Fruit fly (Drosophila melanogaster) whole organism, embryonic: Measurements from ENCODE around the gene CG15725.

Experiments used
- Awh ChIP-seq: fragments of 200-800 bp; sonication (Bioruptor generic); IDR thresholded peaks from 2 replicates; pipeline ENCODE4, ENCODE4 v1.3.6; 2022; ENCODE audit warnings: missing biosample characterization, missing genetic modification characterization
- CG10209 ChIP-seq: fragments of 200-800 bp; sonication (Bioruptor generic); optimal IDR thresholded peaks from 3 replicates; lab custom pipeline; 2017; ENCODE audit warnings: missing biosample characterization, mild to moderate bottlenecking, missing genetic modification characterization, missing genetic modification reagents
- CG1024 ChIP-seq: fragments of 200-800 bp; sonication (Bioruptor generic); IDR thresholded peaks from 2 replicates; pipeline ENCODE4 v1.3.6; 2022; ENCODE audit warnings: missing biosample characterization, missing genetic modification characterization
- CG12155 ChIP-seq: fragments of 200-800 bp; sonication (Bioruptor generic); optimal IDR thresholded peaks from 3 replicates; lab custom pipeline; 2016; ENCODE audit warnings: missing biosample characterization, missing genetic modification characterization
- CG12219 ChIP-seq: fragments of 200-800 bp; sonication (Bioruptor generic); optimal IDR thresholded peaks from 3 replicates; lab custom pipeline; 2018; ENCODE audit warnings: missing biosample characterization, mild to moderate bottlenecking, missing genetic modification characterization
- CG12942 ChIP-seq: fragments of 200-800 bp; sonication (Bioruptor generic); optimal IDR thresholded peaks from 3 replicates; lab custom pipeline; 2016; ENCODE audit warnings: missing biosample characterization, missing genetic modification characterization
- CG13894 ChIP-seq: fragments of 200-800 bp; sonication (Bioruptor generic); optimal IDR thresholded peaks from 3 replicates; lab custom pipeline; 2018; ENCODE audit warnings: missing biosample characterization, mild to moderate bottlenecking, missing genetic modification characterization, moderate library complexity
- CG1602 ChIP-seq: fragments of 200-800 bp; sonication (Bioruptor generic); optimal IDR thresholded peaks from 3 replicates; lab custom pipeline; 2016; ENCODE audit warnings: missing biosample characterization, missing genetic modification characterization
- CG18599 ChIP-seq: fragments of 200-800 bp; sonication (Bioruptor generic); optimal IDR thresholded peaks from 3 replicates; lab custom pipeline; 2017; ENCODE audit warnings: missing biosample characterization, missing genetic modification characterization, mild to moderate bottlenecking, moderate library complexity, missing genetic modification reagents
- CG2678 ChIP-seq: fragments of 200-800 bp; sonication (Bioruptor generic); optimal IDR thresholded peaks from 3 replicates; lab custom pipeline; 2019; ENCODE audit warnings: missing biosample characterization, mild to moderate bottlenecking, missing genetic modification characterization, moderate library complexity
- CG30431 ChIP-seq: fragments of 200-800 bp; sonication (Bioruptor generic); optimal IDR thresholded peaks from 2 replicates; lab custom pipeline; 2017; ENCODE audit warnings: missing biosample characterization, missing genetic modification characterization
- CG32532 ChIP-seq: fragments of 200-800 bp; sonication (Bioruptor generic); IDR thresholded peaks from 2 replicates; pipeline ENCODE4 v1.3.6; 2022; ENCODE audit warnings: missing biosample characterization, missing genetic modification characterization
- CG4404 ChIP-seq: fragments of 200-800 bp; sonication (Bioruptor generic); IDR thresholded peaks from 2 replicates; pipeline ENCODE4 v1.3.6; 2022; ENCODE audit warnings: missing biosample characterization, missing genetic modification characterization
- CG7745 ChIP-seq: fragments of 200-800 bp; sonication (Bioruptor generic); optimal IDR thresholded peaks from 2 replicates; lab custom pipeline; 2018; ENCODE audit warnings: missing biosample characterization, mild to moderate bottlenecking, missing genetic modification characterization, moderate library complexity
- CG8359 ChIP-seq: fragments of 200-800 bp; sonication (Bioruptor generic); optimal IDR thresholded peaks from 2 replicates; lab custom pipeline; 2017; ENCODE audit warnings: missing biosample characterization, mild to moderate bottlenecking, missing genetic modification characterization, borderline replicate concordance
- CG9817 ChIP-seq: fragments of 200-800 bp; sonication (Bioruptor generic); optimal IDR thresholded peaks from 2 replicates; lab custom pipeline; 2018; ENCODE audit warnings: missing biosample characterization, mild to moderate bottlenecking, missing genetic modification characterization, moderate library complexity
- CTCF ChIP-seq: fragments of 200-800 bp; sonication (Bioruptor generic); optimal IDR thresholded peaks from 2 replicates; lab custom pipeline; 2017; ENCODE audit warnings: missing biosample characterization, mild to moderate bottlenecking, missing genetic modification characterization, moderate library complexity
- Chrac-16 ChIP-seq: fragments of 200-800 bp; sonication (Bioruptor generic); optimal IDR thresholded peaks from 3 replicates; lab custom pipeline; 2016; ENCODE audit warnings: missing biosample characterization, missing genetic modification characterization
- Deaf1 ChIP-seq: fragments of 200-800 bp; optimal IDR thresholded peaks from 3 replicates; lab custom pipeline; 2019; ENCODE audit warnings: missing biosample characterization, mild to moderate bottlenecking, missing genetic modification characterization, moderate library complexity
- E2f2 ChIP-seq: fragments of 200-800 bp; sonication (Bioruptor generic); IDR thresholded peaks from 2 replicates; pipeline ENCODE4 v1.3.6; 2022; ENCODE audit warnings: missing biosample characterization, missing genetic modification characterization
- Elba2 ChIP-seq: fragments of 200-800 bp; sonication (Bioruptor generic); optimal IDR thresholded peaks from 3 replicates; lab custom pipeline; 2016; ENCODE audit warnings: missing biosample characterization, missing genetic modification characterization
- Gug ChIP-seq: fragments of 200-800 bp; sonication (Bioruptor generic); IDR thresholded peaks from 4 replicates; pipeline ENCODE4 v1.3.6; 2022; ENCODE audit warnings: missing biosample characterization, missing genetic modification characterization
- HLHmδ ChIP-seq: fragments of 200-800 bp; sonication (Bioruptor generic); optimal IDR thresholded peaks from 2 replicates; lab custom pipeline; 2018; ENCODE audit warnings: missing biosample characterization, mild to moderate bottlenecking, missing genetic modification characterization, moderate library complexity
- MESR4 ChIP-seq: fragments of 200-800 bp; sonication (Bioruptor generic); optimal IDR thresholded peaks from 2 replicates; lab custom pipeline; 2018; ENCODE audit warnings: missing biosample characterization, mild to moderate bottlenecking, missing genetic modification characterization, moderate library complexity
- Med ChIP-seq: fragments of 200-800 bp; sonication (Bioruptor generic); peaks from one replicate; lab custom pipeline; 2016; ENCODE audit warnings: missing biosample characterization, missing genetic modification characterization, mild to moderate bottlenecking, inconsistent platforms, moderate library complexity
- Pdp1 ChIP-seq, 2 experiments: fragments of 200-800 bp; sonication (Bioruptor generic); optimal IDR thresholded peaks; 3 replicates each; lab custom pipeline; 2016; ENCODE audit warnings: missing biosample characterization in 2 of 2, missing genetic modification characterization in 2 of 2, mild to moderate bottlenecking in 1 of 2, moderate library complexity in 1 of 2
- Rfx ChIP-seq: fragments of 200-800 bp; sonication (Bioruptor generic); IDR thresholded peaks from 2 replicates; pipeline ENCODE4 v1.3.6; 2022; ENCODE audit warnings: missing biosample characterization, missing genetic modification characterization
- Sry-β ChIP-seq: fragments of 200-800 bp; sonication (Bioruptor generic); optimal IDR thresholded peaks from 2 replicates; lab custom pipeline; 2018; ENCODE audit warnings: missing biosample characterization, mild to moderate bottlenecking, missing genetic modification characterization, moderate library complexity
- Usf ChIP-seq: fragments of 200-800 bp; sonication (Bioruptor generic); optimal IDR thresholded peaks from 2 replicates; lab custom pipeline; 2017; ENCODE audit warnings: missing genotype, missing biosample characterization, missing genetic modification characterization
- ase ChIP-seq: fragments of 200-800 bp; sonication (Bioruptor generic); IDR thresholded peaks from 3 replicates; pipeline ENCODE4 v1.3.6; 2022; ENCODE audit warnings: missing biosample characterization, missing genetic modification characterization
- bcd ChIP-seq: fragments of 200-800 bp; sonication (Bioruptor generic); optimal IDR thresholded peaks from 2 replicates; lab custom pipeline; 2017; ENCODE audit warnings: missing biosample characterization, mild to moderate bottlenecking, missing genetic modification characterization
- bowl ChIP-seq: fragments of 200-800 bp; sonication (Bioruptor generic); IDR thresholded peaks from 2 replicates; pipeline ENCODE4 v1.3.6; 2022; ENCODE audit warnings: missing biosample characterization, missing genetic modification characterization
- chif ChIP-seq, 2 experiments: fragments of 200-800 bp; sonication (Bioruptor generic); optimal IDR thresholded peaks; 3 replicates each; lab custom pipeline; 2016; ENCODE audit warnings: missing biosample characterization in 2 of 2, missing genetic modification characterization in 2 of 2
- ci ChIP-seq: fragments of 200-800 bp; sonication (Bioruptor generic); IDR thresholded peaks from 3 replicates; pipeline ENCODE4 v1.3.6; 2022; ENCODE audit warnings: missing biosample characterization, missing genetic modification characterization
- crol ChIP-seq: fragments of 200-800 bp; sonication (Bioruptor generic); IDR thresholded peaks from 2 replicates; pipeline ENCODE4 v1.3.6; 2022; ENCODE audit warnings: missing biosample characterization, missing genetic modification characterization
- cwo ChIP-seq: fragments of 200-800 bp; sonication (Bioruptor generic); optimal IDR thresholded peaks from 3 replicates; lab custom pipeline; 2017; ENCODE audit warnings: missing biosample characterization, missing genetic modification characterization, mild to moderate bottlenecking, moderate library complexity, missing genetic modification reagents
- dati ChIP-seq: fragments of 200-800 bp; sonication (Bioruptor generic); IDR thresholded peaks from 2 replicates; pipeline ENCODE4 v1.3.6; 2022; ENCODE audit warnings: missing biosample characterization, missing genetic modification characterization
- grn ChIP-seq: fragments of 200-800 bp; sonication (Bioruptor generic); optimal IDR thresholded peaks from 3 replicates; lab custom pipeline; 2017; ENCODE audit warnings: missing biosample characterization, missing genetic modification characterization
- hkb ChIP-seq, 2 experiments: fragments of 200-800 bp in 1 of 2; fragments of >200 bp in 1 of 2; sonication (Bioruptor generic) in 1 of 2; IDR thresholded peaks in 1 of 2; optimal IDR thresholded peaks in 1 of 2; 2 replicates each; pipeline versions ENCODE4 v1.3.6 to Lab custom; 2017 to 2022; ENCODE audit warnings: missing biosample characterization in 1 of 2, missing genetic modification characterization in 1 of 2
- hth ChIP-seq: fragments of >200 bp; optimal IDR thresholded peaks from 2 replicates; lab custom pipeline; 2017; ENCODE audit warnings: inconsistent platforms
- knrl ChIP-seq: fragments of 200-800 bp; sonication (Bioruptor generic); IDR thresholded peaks from 3 replicates; pipeline ENCODE4 v1.3.6; 2022; ENCODE audit warnings: missing biosample characterization, missing genetic modification characterization; ENCODE audit not compliant: partially characterized antibody
- lilli ChIP-seq: fragments of 200-800 bp; sonication (Bioruptor generic); optimal IDR thresholded peaks from 3 replicates; lab custom pipeline; 2016; ENCODE audit warnings: missing biosample characterization, missing genetic modification characterization
- luna ChIP-seq: fragments of 200-800 bp; sonication (Bioruptor generic); optimal IDR thresholded peaks from 2 replicates; lab custom pipeline; 2016; ENCODE audit warnings: missing biosample characterization, missing genetic modification characterization
- mld ChIP-seq: fragments of 200-800 bp; sonication (Bioruptor generic); IDR thresholded peaks from 3 replicates; pipeline ENCODE4 v1.3.6; 2022; ENCODE audit warnings: missing biosample characterization, missing genetic modification characterization; ENCODE audit not compliant: partially characterized antibody
- nerfin-1 ChIP-seq: fragments of 200-800 bp; sonication (Bioruptor generic); optimal IDR thresholded peaks from 3 replicates; lab custom pipeline; 2019; ENCODE audit warnings: missing biosample characterization, mild to moderate bottlenecking, missing genetic modification characterization, moderate library complexity
- nmo ChIP-seq: fragments of 200-800 bp; sonication (Bioruptor generic); optimal IDR thresholded peaks from 2 replicates; lab custom pipeline; 2018; ENCODE audit warnings: missing biosample characterization, mild to moderate bottlenecking, missing genetic modification characterization, moderate library complexity
- phol ChIP-seq: fragments of 200-800 bp; sonication (Bioruptor generic); optimal IDR thresholded peaks from 3 replicates; lab custom pipeline; 2018; ENCODE audit warnings: missing biosample characterization, mild to moderate bottlenecking, missing genetic modification characterization, moderate library complexity
- slp2 ChIP-seq: fragments of 200-800 bp; sonication (Bioruptor generic); optimal IDR thresholded peaks from 2 replicates; lab custom pipeline; 2016; ENCODE audit warnings: missing biosample characterization, missing genetic modification characterization
- toy ChIP-seq: fragments of 200-800 bp; sonication (Bioruptor generic); IDR thresholded peaks from 2 replicates; pipeline ENCODE4 v1.3.6; 2022; ENCODE audit warnings: missing biosample characterization, missing genetic modification characterization
- vnd ChIP-seq: fragments of 200-800 bp; sonication (Bioruptor generic); IDR thresholded peaks from 3 replicates; pipeline ENCODE4 v1.3.6; 2022; ENCODE audit warnings: missing biosample characterization, missing genetic modification characterization; ENCODE audit not compliant: partially characterized antibody

CG15725 gene

DNA sequence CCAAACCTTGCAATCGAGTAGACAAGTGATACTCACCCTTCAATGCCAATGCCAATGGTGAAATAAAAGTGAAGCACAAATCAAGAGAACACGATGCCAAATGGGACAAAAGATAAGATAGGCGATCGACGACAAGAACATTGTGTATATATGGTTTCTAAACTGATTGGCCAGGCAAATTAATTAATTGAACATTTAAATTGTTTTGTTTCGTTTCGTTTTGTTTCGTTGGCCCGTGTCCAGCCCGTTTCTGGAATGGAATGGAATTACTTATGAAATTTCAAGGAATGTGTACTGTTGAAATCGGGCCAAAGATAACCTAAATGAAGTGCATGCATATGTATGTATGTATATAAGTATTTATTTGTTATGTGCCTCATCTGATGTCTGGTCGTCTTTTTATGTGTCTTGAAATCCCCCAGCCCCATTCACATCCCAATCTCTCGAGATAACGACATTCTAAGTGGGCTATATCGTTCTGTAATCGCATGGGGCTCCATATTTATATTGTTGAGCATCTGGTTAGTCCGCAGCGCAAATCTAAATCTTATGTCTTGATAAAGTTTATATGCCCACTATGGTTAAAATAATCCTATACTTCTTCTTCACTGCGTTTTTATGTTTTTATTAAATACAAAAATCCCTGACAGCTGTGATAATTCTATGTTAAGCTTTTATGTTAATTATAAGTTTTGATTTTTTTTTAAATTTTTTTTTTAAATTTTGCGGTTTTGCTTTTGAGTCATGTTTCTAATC, 29.7 kb upstream of the CG15725 start (continued):
- TF ChIP-seq nerfin-1 (tag; lab: Kevin White, UChicago) (no peak), CG2678 (peak; percentile 26), CTCF (GFP tag; lab: Kevin White, UChicago) (no peak), CG9817 (tag; lab: Kevin White, UChicago) (no peak), knrl (no peak), CG30431 (GFP tag; lab: Kevin White, UChicago) (no peak), E2f2 (GFP tag; lab: Robert Waterston, UW) (0 out of 2 replicates have a peak, but pooled peaks have one; percentile 15), bowl (GFP tag; lab: Robert Waterston, UW) (no peak), hkb (optimal IDR thresholded peaks at IDR 0.05; lab: Kevin White, UChicago) (no peak), hkb (GFP tag; IDR thresholded peaks at IDR 0.05; lab: Robert Waterston, UW) (0 out of 2 replicates have a peak, but pooled peaks have one; percentile 11), CG13894 (tag; lab: Kevin White, UChicago) (peak; percentile 69), CG12942 (GFP tag; lab: Kevin White, UChicago) (no peak), crol (GFP tag; lab: Robert Waterston, UW) (no peak), mld (no peak), hth (lab: Kevin White, UChicago) (no peak), CG1602 (GFP tag; lab: Kevin White, UChicago) (no peak), cwo (no peak), dati (no peak), MESR4 (GFP tag; lab: Kevin White, UChicago) (no peak), slp2 (GFP tag; lab: Kevin White, UChicago) (no peak), CG18599 (GFP tag; lab: Kevin White, UChicago) (peak; percentile 37), chif (GFP tag; optimal IDR thresholded peaks at IDR 0.05; lab: Kevin White, UChicago) (no peak), CG32532 (GFP tag; lab: Robert Waterston, UW) (0 out of 2 replicates have a peak, but pooled peaks have one; percentile 10), CG12155 (no peak), CG12219 (GFP tag; lab: Kevin White, UChicago) (no peak), Sry-β (no peak), CG4404 (no peak), Chrac-16 (GFP tag; lab: Kevin White, UChicago) (no peak), Pdp1 (GFP tag; optimal IDR thresholded peaks at IDR 0.05; lab: Kevin White, UChicago) (peak in 1 of 2 experiments; percentile 26), Usf (GFP tag; lab: Kevin White, UChicago) (no peak), CG7745 (tag; lab: Kevin White, UChicago) (no peak), Awh (GFP tag; lab: Robert Waterston, UW) (no peak), Gug (GFP tag; lab: Robert Waterston, UW) (no peak), HLHmδ (GFP tag; lab: Kevin White, UChicago) (no peak), ase (GFP tag; lab: Robert Waterston, UW) (no peak), Elba2 (GFP tag; lab: Kevin White, UChicago) (no peak), lilli (GFP tag; lab: Kevin White, UChicago) (no peak), Deaf1 (tag; lab: Kevin White, UChicago) (no peak), vnd (no peak), CG10209 (GFP tag; lab: Kevin White, UChicago) (no peak), bcd (GFP tag; lab: Kevin White, UChicago) (no peak), phol (peak; percentile 10), grn (peak; percentile 53), Rfx (GFP tag; lab: Robert Waterston, UW) (peak; percentile 48; the same call in 1 of the 2 replicates), Med (GFP tag; lab: Kevin White, UChicago) (peak; percentile 47), toy (no peak), nmo (GFP tag; lab: Kevin White, UChicago) (peak; percentile 3), ci (GFP tag; lab: Robert Waterston, UW) (no peak), CG1024 (GFP tag; lab: Robert Waterston, UW) (no peak), luna (GFP tag; lab: Kevin White, UChicago) (no peak), CG8359 (GFP tag; lab: Kevin White, UChicago) (no peak)
